Worm (Caenorhabditis elegans) whole organism, L4/young adult: Measurements from ENCODE around the gene F13B12.1.
A peak's percentile ranks its signal among the peaks of the same experiment; 100 is the strongest.

Experiments
- W03F9.2 ChIP-seq: fragments of 150-350 bp; optimal IDR thresholded peaks from 2 replicates; lab custom pipeline; 2014; ENCODE audit warnings: missing biosample characterization, missing genetic modification characterization
- dao-5 ChIP-seq: sonication (generic microtip); optimal IDR thresholded peaks from 2 replicates; lab custom pipeline; 2016; ENCODE audit warnings: missing genotype, missing genetic modification characterization, moderate library complexity, missing compliant biosample characterization
- him-1 ChIP-seq: sonication (generic microtip); optimal IDR thresholded peaks from 2 replicates; lab custom pipeline; 2016; ENCODE audit warnings: missing genotype, missing genetic modification reagents, missing genetic modification characterization, missing compliant biosample characterization

F13B12.1 gene

ce11 chrIV:10403193-10404058 lies 21.0 kb downstream of the F13B12.1 start, which contains the start of gene gpa-7:
TSS of gene gpa-7 (plus strand) at chrIV:10404008.
- TF ChIP-seq him-1 (peak; percentile 80), dao-5 (no peak), W03F9.2 (tag; lab: Kevin White, UChicago) (no peak)

- TF ChIP-seq him-1, result no peak
- TF ChIP-seq W03F9.2 (tag; lab: Kevin White, UChicago), result no peak
- TF ChIP-seq dao-5, result no peak
Measured at ce11 chrIV:10398244-10398643, 26.2 kb downstream of the F13B12.1 start.

- TF ChIP-seq W03F9.2 (tag; lab: Kevin White, UChicago), result no peak
- TF ChIP-seq him-1, result peak; percentile 1
Measured at ce11 chrIV:10396827-10397226, 27.6 kb downstream of the F13B12.1 start.

ce11 chrIV:10394858-10395257 lies 29.6 kb downstream of the F13B12.1 start, which contains the start of gene R10H10.4:
TSS of gene R10H10.4 (minus strand) at chrIV:10394958.
- no peak for TF ChIP-seq dao-5
- TF ChIP-seq W03F9.2 (tag; lab: Kevin White, UChicago), result no peak
- TF ChIP-seq him-1, result no peak

- TF ChIP-seq W03F9.2 (tag; lab: Kevin White, UChicago) (no peak), him-1 (no peak), dao-5 (no peak)
Measured at ce11 chrIV:10391827-10392226, 32.6 kb downstream of the F13B12.1 start, which contains the start of gene spe-26. TSS of gene spe-26 (minus strand) at chrIV:10391927.

ce11 chrIV:10388263-10388662 lies 36.2 kb downstream of the F13B12.1 start, which contains the start of gene R10H10.3:
TSS of gene R10H10.3 (plus strand) at chrIV:10388505.
- TF ChIP-seq him-1, result no peak
- TF ChIP-seq W03F9.2 (tag; lab: Kevin White, UChicago), result no peak
- TF ChIP-seq dao-5, result no peak

ce11 chrIV:10387113-10387512 lies 37.3 kb downstream of the F13B12.1 start, which contains the start of gene nfu-1:
TSS of gene nfu-1 (plus strand) at chrIV:10387413.
- TF ChIP-seq dao-5 (no peak), him-1 (no peak), W03F9.2 (tag; lab: Kevin White, UChicago) (no peak)

ce11 chrIV:10382894-10383293 lies 41.5 kb downstream of the F13B12.1 start:
- TF ChIP-seq him-1 (no peak), dao-5 (no peak), W03F9.2 (tag; lab: Kevin White, UChicago) (no peak)

ce11 chrIV:10381035-10381434 lies 43.4 kb downstream of the F13B12.1 start:
- TF ChIP-seq him-1 (no peak), W03F9.2 (tag; lab: Kevin White, UChicago) (no peak), dao-5 (no peak)

ce11 chrIV:10380626-10381025 lies 43.8 kb downstream of the F13B12.1 start:
- TF ChIP-seq W03F9.2 (tag; lab: Kevin White, UChicago), result no peak
- no peak for TF ChIP-seq him-1
- TF ChIP-seq dao-5, result no peak

- TF ChIP-seq dao-5 (no peak), W03F9.2 (tag; lab: Kevin White, UChicago) (no peak), him-1 (no peak)
Measured at ce11 chrIV:10374601-10375000, 49.8 kb downstream of the F13B12.1 start, which contains the start of gene mask-1. TSS of gene mask-1 (plus strand) at chrIV:10374901.

- TF ChIP-seq W03F9.2 (tag; lab: Kevin White, UChicago) (peak; percentile 86), dao-5 (no peak), him-1 (no peak)
Measured at ce11 chrIV:10373772-10374288, 50.6 kb downstream of the F13B12.1 start, which contains the start of gene mpz-5. TSS of gene mpz-5 (minus strand) at chrIV:10373822.
